Fruit fly (Drosophila melanogaster): ENCODE data around the gene CG42371.

CG42371 gene

dm6 chr2L:2175930-2176643, 41.0 kb downstream of the CG42371 start (continued):
- TF ChIP-seq CG8478 (optimal IDR thresholded peaks at IDR 0.05) (no peak), Eip74EF (GFP tag; optimal IDR thresholded peaks at IDR 0.05) (no peak), Dip2 (GFP tag; IDR thresholded peaks at IDR 0.05) (no peak), CrebB (tag; optimal IDR thresholded peaks at IDR 0.05) (no peak), fd102C (GFP tag; optimal IDR thresholded peaks at IDR 0.05) (no peak), CG9932 (GFP tag; IDR thresholded peaks at IDR 0.05) (peak; percentile 62), dmrt99B (tag; optimal IDR thresholded peaks at IDR 0.05) (peak; percentile 52), hth (optimal IDR thresholded peaks at IDR 0.05) (no peak), CG18262 (tag; optimal IDR thresholded peaks at IDR 0.05) (peak; percentile 48), CG2129 (GFP tag; IDR thresholded peaks at IDR 0.05; ENCODE audit: partially characterized antibody) (no peak), Hey (tag; optimal IDR thresholded peaks at IDR 0.05) (no peak), wek (GFP tag; optimal IDR thresholded peaks at IDR 0.05) (no peak), CG14050 (GFP tag; IDR thresholded peaks at IDR 0.05) (no peak), Spps (tag; optimal IDR thresholded peaks at IDR 0.05) (no peak), Chrac-16 (GFP tag; optimal IDR thresholded peaks at IDR 0.05) (no peak), MTF-1 (GFP tag; optimal IDR thresholded peaks at IDR 0.05; ENCODE audit: borderline replicate concordance) (no peak), CG6654 (GFP tag; optimal IDR thresholded peaks at IDR 0.05) (no peak), Ada2b (GFP tag; IDR thresholded peaks at IDR 0.05) (peak; percentile 42; the same call in 1 of the 2 replicates), CG3847 (GFP tag; IDR thresholded peaks at IDR 0.05) (peak; percentile 73), z (GFP tag; IDR thresholded peaks at IDR 0.05) (no peak), prd (optimal IDR thresholded peaks at IDR 0.05) (no peak), prd (GFP tag; IDR thresholded peaks at IDR 0.05) (peak; percentile 50; the same call in 2 of the 3 replicates), eyg (GFP tag; optimal IDR thresholded peaks at IDR 0.05) (no peak), zen2 (GFP tag; IDR thresholded peaks at IDR 0.05; ENCODE audit: partially characterized antibody) (no peak), TFAM (GFP tag; optimal IDR thresholded peaks at IDR 0.05) (no peak), Rx (GFP tag; IDR thresholded peaks at IDR 0.05) (no peak), Hsf (GFP tag; optimal IDR thresholded peaks at IDR 0.05) (peak; percentile 40), ash1 (GFP tag; optimal IDR thresholded peaks at IDR 0.05) (no peak), CG32532 (GFP tag; IDR thresholded peaks at IDR 0.05) (peak; percentile 72), CG8388 (GFP tag; optimal IDR thresholded peaks at IDR 0.05) (no peak), zf30C (GFP tag; optimal IDR thresholded peaks at IDR 0.05) (no peak), CG7745 (tag; optimal IDR thresholded peaks at IDR 0.05) (no peak), zfh1 (GFP tag; IDR thresholded peaks at IDR 0.05) (no peak), CG8089 (GFP tag; optimal IDR thresholded peaks at IDR 0.05) (no peak), pros (GFP tag; optimal IDR thresholded peaks at IDR 0.05) (no peak), CG4404 (GFP tag; IDR thresholded peaks at IDR 0.05) (no peak), bcd (GFP tag; optimal IDR thresholded peaks at IDR 0.05) (peak; percentile 46), slbo (GFP tag; IDR thresholded peaks at IDR 0.05) (peak; percentile 46; the same call in 1 of the 2 replicates), tgo (GFP tag; IDR thresholded peaks at IDR 0.05) (no peak), Hr51 (GFP tag; optimal IDR thresholded peaks at IDR 0.05) (peak in 1 of 2 experiments; percentile 77), CG4617 (GFP tag; optimal IDR thresholded peaks at IDR 0.05; ENCODE audit: borderline replicate concordance) (no peak), CG14014 (GFP tag; IDR thresholded peaks at IDR 0.05) (no peak), Scr (GFP tag; IDR thresholded peaks at IDR 0.05; ENCODE audit: partially characterized antibody) (no peak), bowl (GFP tag; IDR thresholded peaks at IDR 0.05) (no peak), ro (GFP tag; IDR thresholded peaks at IDR 0.05) (no peak), cas (GFP tag; IDR thresholded peaks at IDR 0.05) (no peak), Lim3 (GFP tag; IDR thresholded peaks at IDR 0.05) (no peak), CG14441 (GFP tag; IDR thresholded peaks at IDR 0.05) (peak; percentile 27; the same call in 1 of the 2 replicates), HmgD (GFP tag; optimal IDR thresholded peaks at IDR 0.05) (no peak), CG17186 (GFP tag; optimal IDR thresholded peaks at IDR 0.05) (no peak), CG8765 (GFP tag; IDR thresholded peaks at IDR 0.05) (no peak)

All from whole organism, embryonic.